Fruit fly (Drosophila melanogaster): ENCODE data around the gene Cyp4s3.

The Cyp4s3 gene

dm6 chrX:15070811-15071479, 45.4 kb downstream of the Cyp4s3 start (continued):
- no peak for TF ChIP-seq Sox15 (GFP tag; optimal IDR thresholded peaks at IDR 0.05)
- TF ChIP-seq CG11902 (GFP tag; optimal IDR thresholded peaks at IDR 0.05) = no peak
- no peak for TF ChIP-seq CG8632 (GFP tag; optimal IDR thresholded peaks at IDR 0.05)
- TF ChIP-seq Eip75B (GFP tag; optimal IDR thresholded peaks at IDR 0.05) = peak; percentile 6
- peak; percentile 21 for TF ChIP-seq CG31627 (GFP tag; optimal IDR thresholded peaks at IDR 0.05)
- TF ChIP-seq ss (GFP tag; optimal IDR thresholded peaks at IDR 0.05) = peak; percentile 44 to 61
- no peak for TF ChIP-seq fkh (GFP tag; optimal IDR thresholded peaks at IDR 0.05)
- peak; percentile 74 for TF ChIP-seq Blimp-1 (GFP tag; optimal IDR thresholded peaks at IDR 0.05)
- peak; percentile 55 for TF ChIP-seq CG10669 (GFP tag; optimal IDR thresholded peaks at IDR 0.05)
- peak; percentile 17 for TF ChIP-seq CG6792 (GFP tag; optimal IDR thresholded peaks at IDR 0.05)
- no peak for TF ChIP-seq Hr4 (GFP tag; optimal IDR thresholded peaks at IDR 0.05)
- TF ChIP-seq CG6276 (GFP tag; optimal IDR thresholded peaks at IDR 0.05) = peak; percentile 37
- TF ChIP-seq achi (GFP tag; optimal IDR thresholded peaks at IDR 0.05) = peak; percentile 29
- no peak for TF ChIP-seq Hr39 (GFP tag; optimal IDR thresholded peaks at IDR 0.05)
- no peak for TF ChIP-seq OdsH (GFP tag; optimal IDR thresholded peaks at IDR 0.05)
- TF ChIP-seq esn (GFP tag; optimal IDR thresholded peaks at IDR 0.05) = peak; percentile 19
- TF ChIP-seq CG8319 (GFP tag; optimal IDR thresholded peaks at IDR 0.05) = no peak
- no peak for TF ChIP-seq fd59A (GFP tag; optimal IDR thresholded peaks at IDR 0.05)

dm6 chrX:15070137-15070536, 46.2 kb downstream of the Cyp4s3 start:
- TF ChIP-seq CG11762 (GFP tag; optimal IDR thresholded peaks at IDR 0.05; ENCODE audit: insufficient read depth) (no peak), acj6 (GFP tag; optimal IDR thresholded peaks at IDR 0.05) (peak; percentile 17), CG34406 (GFP tag; optimal IDR thresholded peaks at IDR 0.05) (no peak), Sox102F (GFP tag; optimal IDR thresholded peaks at IDR 0.05) (no peak), Hr39 (GFP tag; optimal IDR thresholded peaks at IDR 0.05) (peak; percentile 24), CG31627 (GFP tag; optimal IDR thresholded peaks at IDR 0.05) (peak; percentile 31), Met (GFP tag; optimal IDR thresholded peaks at IDR 0.05) (peak; percentile 36), dac (GFP tag; optimal IDR thresholded peaks at IDR 0.05) (no peak), CG16779 (tag; optimal IDR thresholded peaks at IDR 0.05) (no peak), svp (GFP tag) (peak; percentile 36), lz (GFP tag; optimal IDR thresholded peaks at IDR 0.05) (peak; percentile 54), fd85E (GFP tag; optimal IDR thresholded peaks at IDR 0.05) (no peak), Eip78C (GFP tag) (peak; percentile 87), CG15336 (GFP tag; IDR thresholded peaks at IDR 0.05) (peak; percentile 9; the same call in 1 of the 2 replicates), CG32006 (GFP tag; optimal IDR thresholded peaks at IDR 0.05) (peak; percentile 25), fd59A (GFP tag; optimal IDR thresholded peaks at IDR 0.05) (peak; percentile 4), CG9139 (GFP tag; optimal IDR thresholded peaks at IDR 0.05) (no peak), esn (GFP tag; optimal IDR thresholded peaks at IDR 0.05) (peak; percentile 49), pdm3 (GFP tag; optimal IDR thresholded peaks at IDR 0.05) (no peak), Lpt (GFP tag; optimal IDR thresholded peaks at IDR 0.05) (no peak), achi (GFP tag; optimal IDR thresholded peaks at IDR 0.05) (no peak), net (GFP tag; optimal IDR thresholded peaks at IDR 0.05) (no peak), Smox (GFP tag; optimal IDR thresholded peaks at IDR 0.05) (peak; percentile 14), Hr4 (GFP tag; optimal IDR thresholded peaks at IDR 0.05) (peak; percentile 16), CG10631 (GFP tag; optimal IDR thresholded peaks at IDR 0.05) (peak; percentile 18), dsx (GFP tag; optimal IDR thresholded peaks at IDR 0.05; ENCODE audit: poor library complexity, severe bottlenecking) (no peak), CG6163 (GFP tag; IDR thresholded peaks at IDR 0.05) (no peak)
